Fruit fly (Drosophila melanogaster): ENCODE results near the gene Naxe.

Naxe gene

dm6 chrX:10082185-10082949 lies 3.6 kb downstream of the Naxe start, which contains the start of gene ZAP3:
Gene ZAP3, minus strand, starts transcription at chrX:10082492.
- TF ChIP-seq CG4496 (GFP tag; IDR thresholded peaks at IDR 0.05), result 0 out of 3 replicates have a peak, but pooled peaks have one; percentile 10
- no peak for TF ChIP-seq CG13204 (GFP tag; optimal IDR thresholded peaks at IDR 0.05)
- TF ChIP-seq gl (tag; optimal IDR thresholded peaks at IDR 0.05), result no peak
- no peak for TF ChIP-seq CG14655 (GFP tag; optimal IDR thresholded peaks at IDR 0.05)

dm6 chrX:10071516-10071915 lies 14.5 kb downstream of the Naxe start:
- TF ChIP-seq CG15710 (tag; optimal IDR thresholded peaks at IDR 0.05) (no peak), EcR (GFP tag; optimal IDR thresholded peaks at IDR 0.05) (peak; percentile 93), rn (GFP tag; IDR thresholded peaks at IDR 0.05) (no peak)

dm6 chrX:10070325-10070931 lies 15.5 kb downstream of the Naxe start, which contains the start of gene CG15312:
Gene CG15312, minus strand, starts transcription at chrX:10070868.
- TF ChIP-seq CG4496 (GFP tag; IDR thresholded peaks at IDR 0.05) (0 out of 3 replicates have a peak, but pooled peaks have one; percentile 11), CG12605 (GFP tag; IDR thresholded peaks at IDR 0.05) (0 out of 2 replicates have a peak, but pooled peaks have one; percentile 13), CG17806 (tag; optimal IDR thresholded peaks at IDR 0.05) (no peak), CG10348 (GFP tag; IDR thresholded peaks at IDR 0.05) (no peak)

dm6 chrX:10067528-10067927 lies 18.4 kb downstream of the Naxe start:
- TF ChIP-seq CG32121 (GFP tag; IDR thresholded peaks at IDR 0.05) (0 out of 2 replicates have a peak, but pooled peaks have one; percentile 14), CG17806 (tag; optimal IDR thresholded peaks at IDR 0.05) (peak; percentile 63), gl (tag; optimal IDR thresholded peaks at IDR 0.05) (peak; percentile 15), EcR (GFP tag; optimal IDR thresholded peaks at IDR 0.05) (no peak), fd96Ca (GFP tag; IDR thresholded peaks at IDR 0.05) (peak; percentile 56; the same call in 1 of the 3 replicates), Ets98B (GFP tag; IDR thresholded peaks at IDR 0.05) (peak; percentile 41; the same call in 1 of the 2 replicates), CG8159 (tag; optimal IDR thresholded peaks at IDR 0.05) (peak; percentile 67), CG4496 (GFP tag; IDR thresholded peaks at IDR 0.05) (peak; percentile 79), Pif1B (GFP tag; optimal IDR thresholded peaks at IDR 0.05) (peak; percentile 6), Snoo (tag; optimal IDR thresholded peaks at IDR 0.05) (peak; percentile 35), CG14655 (GFP tag; optimal IDR thresholded peaks at IDR 0.05) (peak; percentile 49), CG8301 (tag; optimal IDR thresholded peaks at IDR 0.05) (peak; percentile 38), CG34367 (tag; optimal IDR thresholded peaks at IDR 0.05) (peak; percentile 60), Pif1A (GFP tag; optimal IDR thresholded peaks at IDR 0.05) (peak; percentile 58), CG15710 (tag; optimal IDR thresholded peaks at IDR 0.05) (peak; percentile 55), CG12605 (GFP tag; IDR thresholded peaks at IDR 0.05) (no peak), CG10348 (GFP tag; IDR thresholded peaks at IDR 0.05) (no peak), CG9948 (tag; optimal IDR thresholded peaks at IDR 0.05) (peak; percentile 63), D1 (tag; optimal IDR thresholded peaks at IDR 0.05) (no peak), rn (GFP tag; IDR thresholded peaks at IDR 0.05) (no peak)

- TF ChIP-seq rn (GFP tag; IDR thresholded peaks at IDR 0.05), result no peak
- no peak for TF ChIP-seq CG8301 (tag; optimal IDR thresholded peaks at IDR 0.05)
- no peak for TF ChIP-seq gl (tag; optimal IDR thresholded peaks at IDR 0.05)
- no peak for TF ChIP-seq CG13204 (GFP tag; optimal IDR thresholded peaks at IDR 0.05)
- no peak for TF ChIP-seq CG14655 (GFP tag; optimal IDR thresholded peaks at IDR 0.05)
- TF ChIP-seq CG10348 (GFP tag; IDR thresholded peaks at IDR 0.05), result no peak
- no peak for TF ChIP-seq CG9948 (tag; optimal IDR thresholded peaks at IDR 0.05)
- TF ChIP-seq Pif1A (GFP tag; optimal IDR thresholded peaks at IDR 0.05), result no peak
- no peak for TF ChIP-seq CG12605 (GFP tag; IDR thresholded peaks at IDR 0.05)
- TF ChIP-seq CG34367 (tag; optimal IDR thresholded peaks at IDR 0.05), result no peak
- TF ChIP-seq EcR (GFP tag; optimal IDR thresholded peaks at IDR 0.05), result no peak
- TF ChIP-seq Ets98B (GFP tag; IDR thresholded peaks at IDR 0.05), result no peak
- no peak for TF ChIP-seq Snoo (tag; optimal IDR thresholded peaks at IDR 0.05)
- no peak for TF ChIP-seq Pif1B (GFP tag; optimal IDR thresholded peaks at IDR 0.05)
- no peak for TF ChIP-seq CG32121 (GFP tag; IDR thresholded peaks at IDR 0.05)
- no peak for TF ChIP-seq CG8159 (tag; optimal IDR thresholded peaks at IDR 0.05)
- TF ChIP-seq fd96Ca (GFP tag; IDR thresholded peaks at IDR 0.05), result no peak
- TF ChIP-seq CG17806 (tag; optimal IDR thresholded peaks at IDR 0.05), result no peak
- no peak for TF ChIP-seq D1 (tag; optimal IDR thresholded peaks at IDR 0.05)
Observed at dm6 chrX:10061327-10061726, 24.6 kb downstream of the Naxe start, which contains the start of gene Gr9a. Gene Gr9a, plus strand, starts transcription at chrX:10061627.

dm6 chrX:10057964-10058363 lies 28.0 kb downstream of the Naxe start:
- TF ChIP-seq CG10348 (GFP tag; IDR thresholded peaks at IDR 0.05), result no peak
- TF ChIP-seq gl (tag; optimal IDR thresholded peaks at IDR 0.05), result no peak
- peak; percentile 32 for TF ChIP-seq CG32121 (GFP tag; IDR thresholded peaks at IDR 0.05)
- no peak for TF ChIP-seq Pif1B (GFP tag; optimal IDR thresholded peaks at IDR 0.05)

All from whole organism, pupa.